Worm (Caenorhabditis elegans) whole organism, L1 larva: ENCODE measurements around the gene M60.6.
A peak's percentile ranks its signal among the peaks of the same experiment; 100 is the strongest.

Experiments
- C16A3.4 ChIP-seq: fragments of 150-350 bp; optimal IDR thresholded peaks from 2 replicates; lab custom pipeline; 2014; ENCODE audit warnings: missing biosample characterization, missing genetic modification characterization
- C34B4.2 ChIP-seq: sonication (generic microtip); optimal IDR thresholded peaks from 2 replicates; lab custom pipeline; 2017; ENCODE audit warnings: mild to moderate bottlenecking, missing genetic modification characterization, missing compliant biosample characterization
- F16B12.6 ChIP-seq: fragments of 150-350 bp; optimal IDR thresholded peaks from 2 replicates; lab custom pipeline; 2014; ENCODE audit warnings: missing biosample characterization, missing genetic modification characterization
- aly-2 ChIP-seq: fragments of 150-350 bp; optimal IDR thresholded peaks from 2 replicates; lab custom pipeline; 2014; ENCODE audit warnings: missing biosample characterization, missing genetic modification characterization
- ama-1 ChIP-seq: fragments of 150-350 bp; optimal IDR thresholded peaks from 2 replicates; lab custom pipeline; 2014
- ceh-63 ChIP-seq: fragments of 200-800 bp; sonication (Bioruptor generic); optimal IDR thresholded peaks from 2 replicates; lab custom pipeline; 2018; ENCODE audit warnings: mild to moderate bottlenecking, missing genetic modification characterization, missing compliant biosample characterization
- ceh-8 ChIP-seq: fragments of 200-800 bp; sonication (Bioruptor generic); optimal IDR thresholded peaks from 2 replicates; lab custom pipeline; 2018; ENCODE audit warnings: mild to moderate bottlenecking, missing genetic modification characterization, moderate library complexity, missing compliant biosample characterization
- ceh-88 ChIP-seq: fragments of 200-800 bp; sonication (Bioruptor generic); IDR thresholded peaks from 2 replicates; pipeline ENCODE4 v1.3.6; 2022; ENCODE audit warnings: missing genetic modification characterization, missing compliant biosample characterization
- ceh-90 ChIP-seq: sonication (generic microtip); optimal IDR thresholded peaks from 2 replicates; lab custom pipeline; 2016; ENCODE audit warnings: missing genetic modification characterization, missing compliant biosample characterization
- dsc-1 ChIP-seq: sonication (generic microtip); optimal IDR thresholded peaks from 2 replicates; lab custom pipeline; 2016; ENCODE audit warnings: mild to moderate bottlenecking, missing genetic modification characterization, missing compliant biosample characterization
- egl-27 ChIP-seq, 2 experiments: fragments of 150-350 bp in 1 of 2; sonication (generic microtip); optimal IDR thresholded peaks; 3 replicates each; lab custom pipeline; 2017 to 2018; ENCODE audit warnings: missing biosample characterization in 2 of 2, missing genetic modification characterization in 2 of 2, missing genetic modification reagents in 2 of 2
- elt-3 ChIP-seq, 6 experiments: fragments of 150-350 bp in 1 of 6; sonication (generic microtip); optimal IDR thresholded peaks; 2 replicates each; lab custom pipeline; 2017 to 2018; ENCODE audit warnings: missing biosample characterization in 6 of 6, missing genetic modification characterization in 6 of 6, inconsistent platforms in 1 of 6
- fkh-8 ChIP-seq: sonication (generic microtip); optimal IDR thresholded peaks from 2 replicates; lab custom pipeline; 2016; ENCODE audit warnings: mild to moderate bottlenecking, missing genetic modification characterization, missing compliant biosample characterization
- grh-1 ChIP-seq: fragments of 200-800 bp; sonication (Bioruptor generic); IDR thresholded peaks from 2 replicates; pipeline ENCODE4 v1.3.6; 2022; ENCODE audit warnings: missing genetic modification reagents, missing genetic modification characterization, missing compliant biosample characterization
- hpl-2 ChIP-seq: fragments of 150-350 bp; optimal IDR thresholded peaks from 2 replicates; lab custom pipeline; 2014; ENCODE audit warnings: missing biosample characterization, missing genetic modification reagents, missing genetic modification characterization
- irx-1 ChIP-seq: sonication (generic microtip); optimal IDR thresholded peaks from 2 replicates; lab custom pipeline; 2016; ENCODE audit warnings: missing genetic modification characterization, missing compliant biosample characterization
- isw-1 ChIP-seq: fragments of 200-800 bp; sonication (Bioruptor generic); IDR thresholded peaks from 2 replicates; pipeline ENCODE4 v1.3.6; 2022; ENCODE audit warnings: missing genetic modification characterization, missing compliant biosample characterization
- lin-14 ChIP-seq: fragments of 200-800 bp; sonication (Bioruptor generic); optimal IDR thresholded peaks from 2 replicates; lab custom pipeline; 2018; ENCODE audit warnings: mild to moderate bottlenecking, missing genetic modification characterization, moderate library complexity, missing compliant biosample characterization
- lin-15B ChIP-seq: fragments of 150-350 bp; sonication (generic microtip); optimal IDR thresholded peaks from 3 replicates; lab custom pipeline; 2014; ENCODE audit warnings: missing biosample characterization, missing genetic modification characterization
- lin-35 ChIP-seq, 2 experiments: fragments of 150-350 bp; optimal IDR thresholded peaks; 2 replicates each; lab custom pipeline; 2014; ENCODE audit warnings: missing biosample characterization in 2 of 2, missing genetic modification characterization in 2 of 2, missing genetic modification reagents in 2 of 2
- lin-39 ChIP-seq: fragments of 150-350 bp; optimal IDR thresholded peaks from 2 replicates; lab custom pipeline; 2014; ENCODE audit warnings: missing biosample characterization, missing genetic modification reagents, missing genetic modification characterization
- lsy-2 ChIP-seq, 2 experiments: fragments of 150-350 bp; optimal IDR thresholded peaks; 2 replicates each; lab custom pipeline; 2014; ENCODE audit warnings: missing biosample characterization in 2 of 2, missing genetic modification characterization in 2 of 2
- mab-9 ChIP-seq: fragments of 200-800 bp; sonication (Bioruptor generic); IDR thresholded peaks from 2 replicates; pipeline ENCODE4 v1.3.6; 2022; ENCODE audit warnings: missing genetic modification reagents, missing genetic modification characterization, missing compliant biosample characterization
- mdl-1 ChIP-seq, 2 experiments: fragments of 150-350 bp; optimal IDR thresholded peaks; 2 replicates each; lab custom pipeline; 2014 to 2017; ENCODE audit warnings: missing biosample characterization in 2 of 2, missing genetic modification characterization in 2 of 2, inconsistent platforms in 1 of 2
- nhr-12 ChIP-seq: sonication (generic microtip); optimal IDR thresholded peaks from 2 replicates; lab custom pipeline; 2017; ENCODE audit warnings: missing biosample characterization, missing genetic modification characterization
- nhr-20 ChIP-seq: sonication (generic microtip); optimal IDR thresholded peaks from 2 replicates; lab custom pipeline; 2016; ENCODE audit warnings: mild to moderate bottlenecking, missing genetic modification characterization, missing compliant biosample characterization
- nhr-47 ChIP-seq: sonication (generic microtip); optimal IDR thresholded peaks from 2 replicates; lab custom pipeline; 2016; ENCODE audit warnings: mild to moderate bottlenecking, missing genetic modification characterization, moderate library complexity, missing compliant biosample characterization
- nhr-71 ChIP-seq: sonication (generic microtip); optimal IDR thresholded peaks from 2 replicates; lab custom pipeline; 2016; ENCODE audit warnings: mild to moderate bottlenecking, missing genetic modification characterization, moderate library complexity, missing compliant biosample characterization
- nhr-77 ChIP-seq: fragments of 150-350 bp; optimal IDR thresholded peaks from 2 replicates; lab custom pipeline; 2014; ENCODE audit warnings: missing biosample characterization, missing genetic modification characterization
- nhr-85 ChIP-seq: sonication (generic microtip); peaks from one replicate; lab custom pipeline; 2016; ENCODE audit warnings: missing genetic modification characterization, inconsistent platforms, missing compliant biosample characterization
- nhr-90 ChIP-seq: sonication (generic microtip); optimal IDR thresholded peaks from 2 replicates; lab custom pipeline; 2016; ENCODE audit warnings: mild to moderate bottlenecking, missing genetic modification characterization, missing compliant biosample characterization; ENCODE audit not compliant: poor library complexity
- pax-3 ChIP-seq: fragments of 200-800 bp; sonication (Bioruptor generic); optimal IDR thresholded peaks from 2 replicates; lab custom pipeline; 2018; ENCODE audit warnings: mild to moderate bottlenecking, missing genetic modification characterization, moderate library complexity, missing compliant biosample characterization
- rnt-1 ChIP-seq: sonication (generic microtip); optimal IDR thresholded peaks from 2 replicates; lab custom pipeline; 2016; ENCODE audit warnings: mild to moderate bottlenecking, missing genetic modification characterization, moderate library complexity, missing compliant biosample characterization
- skn-1 ChIP-seq: fragments of 150-350 bp; optimal IDR thresholded peaks from 2 replicates; lab custom pipeline; 2014; ENCODE audit warnings: missing biosample characterization, missing genetic modification characterization
- snpc-4 ChIP-seq: fragments of 150-350 bp; optimal IDR thresholded peaks from 2 replicates; lab custom pipeline; 2014; ENCODE audit warnings: missing biosample characterization, missing genetic modification characterization
- snu-23 ChIP-seq: sonication (generic microtip); optimal IDR thresholded peaks from 2 replicates; lab custom pipeline; 2016; ENCODE audit warnings: missing genetic modification characterization, missing compliant biosample characterization
- sptf-1 ChIP-seq: fragments of 150-350 bp; optimal IDR thresholded peaks from 2 replicates; lab custom pipeline; 2014; ENCODE audit warnings: missing biosample characterization, missing genetic modification characterization
- sup-37 ChIP-seq: fragments of 200-800 bp; sonication (Bioruptor generic); optimal IDR thresholded peaks from 2 replicates; lab custom pipeline; 2018; ENCODE audit warnings: mild to moderate bottlenecking, missing genetic modification characterization, missing compliant biosample characterization
- swsn-7 ChIP-seq: sonication (generic microtip); optimal IDR thresholded peaks from 2 replicates; lab custom pipeline; 2016; ENCODE audit warnings: missing genetic modification characterization, missing compliant biosample characterization
- tbx-2 ChIP-seq: sonication (generic microtip); optimal IDR thresholded peaks from 2 replicates; lab custom pipeline; 2016; ENCODE audit warnings: missing genetic modification characterization, missing compliant biosample characterization
- unc-130 ChIP-seq: fragments of 150-350 bp; optimal IDR thresholded peaks from 2 replicates; lab custom pipeline; 2017; ENCODE audit warnings: missing biosample characterization, missing genetic modification characterization, inconsistent platforms
- vab-15 ChIP-seq: sonication (generic microtip); optimal IDR thresholded peaks from 2 replicates; lab custom pipeline; 2017; ENCODE audit warnings: missing genotype, mild to moderate bottlenecking, missing genetic modification characterization, missing compliant biosample characterization
- xbp-1 ChIP-seq: sonication (generic microtip); optimal IDR thresholded peaks from 2 replicates; lab custom pipeline; 2016; ENCODE audit warnings: missing genetic modification characterization, missing compliant biosample characterization
- zip-4 ChIP-seq: fragments of 200-800 bp; sonication (Bioruptor generic); optimal IDR thresholded peaks from 2 replicates; lab custom pipeline; 2018; ENCODE audit warnings: mild to moderate bottlenecking, missing genetic modification characterization, moderate library complexity, missing compliant biosample characterization
- ztf-4 ChIP-seq: fragments of 150-350 bp; optimal IDR thresholded peaks from 2 replicates; lab custom pipeline; 2014; ENCODE audit warnings: missing biosample characterization, missing genetic modification characterization

The M60.6 gene

ce11 chrX:8235994-8236393, 16.3 kb downstream of the M60.6 start, which contains the start of gene M60.4 (continued):
- TF ChIP-seq F16B12.6 (no peak), swsn-7 (peak; percentile 43), dsc-1 (tag; lab: Kevin White, UChicago) (peak; percentile 57), ceh-90 (tag; lab: Kevin White, UChicago) (no peak), unc-130 (tag; lab: Kevin White, UChicago) (peak; percentile 70), ceh-8 (GFP tag; lab: Kevin White, UChicago) (no peak), irx-1 (tag; lab: Kevin White, UChicago) (peak; percentile 17), sup-37 (GFP tag; lab: Kevin White, UChicago) (no peak), grh-1 (GFP tag; lab: Robert Waterston, UW) (peak; percentile 89), ceh-88 (GFP tag; lab: Robert Waterston, UW) (peak; percentile 61), C34B4.2 (no peak), mdl-1 (tag; optimal IDR thresholded peaks at IDR 0.05; lab: Kevin White, UChicago) (peak in 1 of 2 experiments; percentile 95), tbx-2 (tag; lab: Kevin White, UChicago) (peak; percentile 53), isw-1 (no peak), nhr-90 (peak; percentile 80), xbp-1 (tag; lab: Kevin White, UChicago) (peak; percentile 40), nhr-20 (tag; lab: Kevin White, UChicago) (peak; percentile 92), lin-14 (GFP tag; lab: Kevin White, UChicago) (peak; percentile 95), snpc-4 (tag; lab: Kevin White, UChicago) (peak; percentile 10), C16A3.4 (tag; lab: Kevin White, UChicago) (peak; percentile 42), nhr-85 (tag; lab: Kevin White, UChicago) (peak; percentile 98), vab-15 (tag; lab: Kevin White, UChicago) (peak; percentile 89), hpl-2 (GFP tag; lab: Kevin White, UChicago) (no peak), mab-9 (GFP tag; lab: Robert Waterston, UW) (no peak)

DNA sequence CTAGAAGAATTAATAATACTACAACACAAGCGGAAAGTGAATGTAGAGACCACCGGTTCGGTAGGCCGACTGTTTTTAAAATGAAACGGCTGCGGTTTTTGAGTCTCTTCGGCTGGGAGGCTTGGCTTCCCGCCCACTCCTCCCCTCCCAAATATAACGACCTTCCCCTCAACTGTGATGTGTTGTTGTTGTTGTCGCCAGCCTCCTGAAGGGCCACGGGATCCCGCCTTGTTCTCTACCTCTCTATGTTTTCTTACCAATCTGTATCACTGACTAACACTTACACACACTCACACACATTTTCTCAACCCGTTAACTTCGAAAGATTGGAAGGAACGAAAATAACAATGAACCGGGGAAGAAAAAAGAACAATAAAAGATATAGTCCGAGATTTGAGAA, 18.7 kb downstream of the M60.6 start:
- TF ChIP-seq elt-3 (tag; optimal IDR thresholded peaks at IDR 0.05; lab: Kevin White, UChicago) (peak in 1 of 6 experiments; percentile 21), nhr-90 (peak; percentile 5), irx-1 (tag; lab: Kevin White, UChicago) (no peak), nhr-20 (tag; lab: Kevin White, UChicago) (peak; percentile 39), nhr-85 (tag; lab: Kevin White, UChicago) (peak; percentile 78), nhr-77 (tag; lab: Kevin White, UChicago) (no peak), nhr-47 (tag; lab: Kevin White, UChicago) (peak; percentile 24), lin-15B (no peak), fkh-8 (no peak), ztf-4 (tag; lab: Kevin White, UChicago) (no peak), unc-130 (tag; lab: Kevin White, UChicago) (peak; percentile 24), skn-1 (tag; lab: Kevin White, UChicago) (no peak), mdl-1 (tag; optimal IDR thresholded peaks at IDR 0.05; lab: Kevin White, UChicago) (peak in 1 of 2 experiments; percentile 4), snu-23 (GFP tag; lab: Kevin White, UChicago) (peak; percentile 31), nhr-71 (peak; percentile 54), lin-14 (GFP tag; lab: Kevin White, UChicago) (peak; percentile 58), lin-35 (GFP tag; optimal IDR thresholded peaks at IDR 0.05; lab: Kevin White, UChicago) (peak in 1 of 2 experiments; percentile 18)
- TF ChIP-seq, all 84 proteins: peak for 11

DNA sequence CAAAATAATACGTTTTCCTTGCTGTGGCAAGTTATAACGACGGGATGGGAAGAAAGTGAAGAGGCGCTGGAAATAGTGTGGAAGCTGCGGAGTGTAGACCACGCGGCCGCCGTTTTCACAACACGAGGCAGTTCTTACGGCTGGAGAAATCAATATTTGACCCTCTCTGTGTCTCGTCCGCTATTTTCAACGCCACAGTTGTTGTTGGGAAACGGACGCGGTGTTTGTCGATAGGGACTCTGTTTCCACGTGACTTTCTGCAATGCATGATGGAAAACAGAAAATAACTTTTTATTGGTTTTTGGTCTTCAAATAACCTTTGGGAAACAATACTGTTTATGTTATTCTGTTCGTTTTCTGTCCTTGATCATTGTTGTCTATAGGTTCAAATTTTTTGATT, 20.4 kb downstream of the M60.6 start, which contains the start of gene K02A6.3:
Gene K02A6.3, minus strand, starts transcription at position 74 of the 400 bp plus-strand sequence.
- TF ChIP-seq swsn-7, result peak; percentile 88
- no peak for TF ChIP-seq C34B4.2
- TF ChIP-seq hpl-2 (GFP tag; lab: Kevin White, UChicago), result peak; percentile 73
- TF ChIP-seq aly-2 (tag; lab: Kevin White, UChicago), result no peak
- TF ChIP-seq egl-27 (tag; optimal IDR thresholded peaks at IDR 0.05; lab: Kevin White, UChicago), result peak in 1 of 2 experiments; percentile 26
- no peak for TF ChIP-seq ceh-90 (tag; lab: Kevin White, UChicago)
- TF ChIP-seq zip-4 (GFP tag; lab: Kevin White, UChicago), result peak; percentile 44
- no peak for TF ChIP-seq pax-3 (tag; lab: Kevin White, UChicago)
- TF ChIP-seq rnt-1 (tag; lab: Kevin White, UChicago), result peak; percentile 91
- peak; percentile 81 to 84 for TF ChIP-seq lsy-2 (tag; optimal IDR thresholded peaks at IDR 0.05; lab: Kevin White, UChicago)
- TF ChIP-seq lin-14 (GFP tag; lab: Kevin White, UChicago), result peak; percentile 99
- TF ChIP-seq ceh-63 (GFP tag; lab: Kevin White, UChicago), result no peak
- peak; percentile 74 for TF ChIP-seq snpc-4 (tag; lab: Kevin White, UChicago)
- peak; percentile 51 for TF ChIP-seq mab-9 (GFP tag; lab: Robert Waterston, UW)
- TF ChIP-seq dsc-1 (tag; lab: Kevin White, UChicago), result peak; percentile 61
- TF ChIP-seq sptf-1 (tag; lab: Kevin White, UChicago), result no peak
- peak; percentile 90 for TF ChIP-seq C16A3.4 (tag; lab: Kevin White, UChicago)
- TF ChIP-seq lin-39, result peak; percentile 71
- TF ChIP-seq fkh-8, result peak; percentile 45
- peak; percentile 77 for TF ChIP-seq ama-1 (lab: Kevin White, UChicago)
- TF ChIP-seq xbp-1 (tag; lab: Kevin White, UChicago), result peak; percentile 77
- TF ChIP-seq ztf-4 (tag; lab: Kevin White, UChicago), result peak; percentile 65
- TF ChIP-seq unc-130 (tag; lab: Kevin White, UChicago), result peak; percentile 91
- peak; percentile 83 for TF ChIP-seq grh-1 (GFP tag; lab: Robert Waterston, UW)
- peak; percentile 99 for TF ChIP-seq nhr-85 (tag; lab: Kevin White, UChicago)
- TF ChIP-seq nhr-12 (tag; lab: Kevin White, UChicago), result no peak
- TF ChIP-seq vab-15 (tag; lab: Kevin White, UChicago), result peak; percentile 38
- TF ChIP-seq elt-3 (tag; optimal IDR thresholded peaks at IDR 0.05; lab: Kevin White, UChicago), result peak in 3 of 6 experiments; percentile 9 to 92 (median 63)
